Worm (Caenorhabditis elegans): ENCODE results near the gene trr-1.

Gene trr-1

ce11 chrII:11658854-11659253 is 16.9 kb downstream of the trr-1 start:
- TF ChIP-seq nhr-129 (tag; optimal IDR thresholded peaks at IDR 0.05) = no peak
- TF ChIP-seq nhr-11 (tag; optimal IDR thresholded peaks at IDR 0.05) = no peak
- TF ChIP-seq elt-3 (tag; optimal IDR thresholded peaks at IDR 0.05) = no peak
- no peak for TF ChIP-seq crh-2 (tag; optimal IDR thresholded peaks at IDR 0.05)
- TF ChIP-seq unc-39 (tag; optimal IDR thresholded peaks at IDR 0.05) = no peak
- TF ChIP-seq C34F6.9 (tag; optimal IDR thresholded peaks at IDR 0.05) = no peak
- TF ChIP-seq lin-11 (tag; optimal IDR thresholded peaks at IDR 0.05) = no peak
- no peak for TF ChIP-seq mdl-1 (tag; optimal IDR thresholded peaks at IDR 0.05)
- TF ChIP-seq sem-4 (tag; optimal IDR thresholded peaks at IDR 0.05) = no peak
- no peak for TF ChIP-seq nhr-21 (tag; optimal IDR thresholded peaks at IDR 0.05)
- no peak for TF ChIP-seq ceh-82 (tag; optimal IDR thresholded peaks at IDR 0.05)
- no peak for TF ChIP-seq blmp-1 (tag; optimal IDR thresholded peaks at IDR 0.05; ENCODE audit: insufficient read depth)

ce11 chrII:11657079-11657478 is 18.6 kb downstream of the trr-1 start, which contains the start of gene nep-1:
Gene nep-1 (minus strand): TSS chrII:11657179.
- TF ChIP-seq nhr-11 (tag; optimal IDR thresholded peaks at IDR 0.05) (no peak), sma-9 (GFP tag; optimal IDR thresholded peaks at IDR 0.05) (peak; percentile 24), sma-9 (tag; optimal IDR thresholded peaks at IDR 0.05) (no peak)

ce11 chrII:11652679-11653174 is 23.0 kb downstream of the trr-1 start, which contains the start of the genes rad-23 and rpn-12:
Gene rad-23 (minus strand): TSS chrII:11652729.
Gene rpn-12 (plus strand): TSS chrII:11653124.
- TF ChIP-seq nhr-10 (tag; optimal IDR thresholded peaks at IDR 0.05) (no peak), ztf-11 (tag; optimal IDR thresholded peaks at IDR 0.05) (no peak), nhr-77 (tag; optimal IDR thresholded peaks at IDR 0.05) (no peak), alr-1 (tag; optimal IDR thresholded peaks at IDR 0.05) (no peak), lin-13 (GFP tag; optimal IDR thresholded peaks at IDR 0.05) (peak; percentile 45), nhr-129 (tag; optimal IDR thresholded peaks at IDR 0.05) (peak; percentile 76), nhr-23 (tag; optimal IDR thresholded peaks at IDR 0.05) (no peak), ceh-16 (tag; optimal IDR thresholded peaks at IDR 0.05) (no peak), Y55F3AM.14 (GFP tag; optimal IDR thresholded peaks at IDR 0.05) (no peak), mbf-1 (tag; optimal IDR thresholded peaks at IDR 0.05) (no peak), lin-11 (tag; optimal IDR thresholded peaks at IDR 0.05) (peak; percentile 41), nhr-237 (tag; optimal IDR thresholded peaks at IDR 0.05) (no peak), unc-55 (GFP tag; optimal IDR thresholded peaks at IDR 0.05) (peak; percentile 92), sma-3 (GFP tag; optimal IDR thresholded peaks at IDR 0.05) (peak; percentile 39), aly-2 (tag; optimal IDR thresholded peaks at IDR 0.05) (no peak), ztf-4 (tag; optimal IDR thresholded peaks at IDR 0.05) (no peak), nhr-11 (tag; optimal IDR thresholded peaks at IDR 0.05) (no peak), ceh-82 (tag; optimal IDR thresholded peaks at IDR 0.05) (no peak), peb-1 (tag; optimal IDR thresholded peaks at IDR 0.05) (no peak), snpc-4 (tag; optimal IDR thresholded peaks at IDR 0.05) (no peak), lsy-2 (tag; optimal IDR thresholded peaks at IDR 0.05) (peak in 1 of 2 experiments; percentile 86), R02D3.7 (tag; optimal IDR thresholded peaks at IDR 0.05) (peak; percentile 47), lin-39 (tag; optimal IDR thresholded peaks at IDR 0.05) (no peak), F13H6.1 (tag; optimal IDR thresholded peaks at IDR 0.05) (no peak), crh-2 (tag; optimal IDR thresholded peaks at IDR 0.05) (peak; percentile 67), gmeb-1 (tag; optimal IDR thresholded peaks at IDR 0.05) (peak; percentile 68), sem-4 (tag; optimal IDR thresholded peaks at IDR 0.05) (no peak), mdl-1 (tag; optimal IDR thresholded peaks at IDR 0.05) (no peak), elt-1 (tag; optimal IDR thresholded peaks at IDR 0.05) (no peak), fos-1 (tag; optimal IDR thresholded peaks at IDR 0.05) (peak; percentile 50), unc-62 (GFP tag; optimal IDR thresholded peaks at IDR 0.05) (no peak), nhr-6 (tag; optimal IDR thresholded peaks at IDR 0.05) (no peak), elt-3 (tag; optimal IDR thresholded peaks at IDR 0.05) (no peak), ama-1 (optimal IDR thresholded peaks at IDR 0.05) (no peak), egl-27 (tag; optimal IDR thresholded peaks at IDR 0.05) (no peak), sma-9 (GFP tag; optimal IDR thresholded peaks at IDR 0.05) (peak; percentile 45), sma-9 (tag; optimal IDR thresholded peaks at IDR 0.05) (no peak), dmd-4 (tag; optimal IDR thresholded peaks at IDR 0.05) (no peak), nhr-21 (tag; optimal IDR thresholded peaks at IDR 0.05) (no peak), skn-1 (tag; optimal IDR thresholded peaks at IDR 0.05) (peak; percentile 99), blmp-1 (tag; optimal IDR thresholded peaks at IDR 0.05; ENCODE audit: insufficient read depth) (peak; percentile 5), ztf-1 (GFP tag; conservative IDR thresholded peaks at IDR 0.05) (no peak), ZK546.5 (tag; optimal IDR thresholded peaks at IDR 0.05) (no peak), C34F6.9 (tag; optimal IDR thresholded peaks at IDR 0.05) (peak; percentile 86), zag-1 (tag; optimal IDR thresholded peaks at IDR 0.05) (no peak), mab-5 (tag; optimal IDR thresholded peaks at IDR 0.05) (peak; percentile 60), unc-39 (tag; optimal IDR thresholded peaks at IDR 0.05) (no peak), nhr-25 (tag; optimal IDR thresholded peaks at IDR 0.05) (no peak), nhr-12 (tag; optimal IDR thresholded peaks at IDR 0.05) (no peak)

Data from whole organism, L2 larva.